Fruit fly (Drosophila melanogaster): ENCODE results near the gene Usp12-46.

The Usp12-46 gene

DNA sequence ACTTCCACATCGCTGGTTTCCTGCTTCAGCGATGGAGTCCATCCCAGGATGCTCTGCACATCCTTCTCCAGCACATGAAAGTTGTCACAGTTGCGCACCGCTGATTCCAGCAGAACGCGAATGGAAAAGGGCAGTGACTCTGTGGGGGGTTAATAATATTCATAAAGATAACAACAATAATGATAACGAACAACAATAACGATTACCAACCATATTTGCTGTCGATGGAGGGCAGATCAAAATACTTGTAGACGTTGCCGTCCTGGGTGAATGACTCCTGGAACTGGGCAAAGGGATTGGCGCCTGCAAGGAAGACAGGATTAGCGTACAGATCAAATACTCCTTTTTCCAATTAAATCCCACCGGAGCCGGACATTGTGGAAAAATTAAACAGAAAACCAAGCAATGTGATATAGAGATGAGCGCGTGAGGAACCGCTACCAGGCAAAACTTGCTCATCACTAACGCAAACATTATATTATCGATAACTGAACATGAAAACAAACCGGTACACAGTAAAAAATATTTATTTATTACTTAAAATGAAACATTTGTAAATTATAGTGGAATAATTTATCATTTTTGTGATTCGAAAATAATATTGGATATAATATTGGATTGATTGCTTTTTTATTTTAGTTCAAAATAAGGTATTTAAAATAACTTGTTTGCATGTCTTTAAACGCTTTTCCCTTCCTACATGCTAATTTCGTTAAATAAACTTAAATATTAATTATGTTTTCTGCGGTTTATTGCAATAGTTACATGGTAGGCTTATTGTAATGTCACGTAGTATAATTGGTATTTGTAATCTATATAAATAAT is 26.3 kb upstream of the Usp12-46 start, which contains the start of gene Irp-1A (continued):
- TF ChIP-seq Sox100B (GFP tag; optimal IDR thresholded peaks at IDR 0.05) (peak; percentile 81), jumu (GFP tag; optimal IDR thresholded peaks at IDR 0.05) (no peak), nau (GFP tag; optimal IDR thresholded peaks at IDR 0.05) (peak; percentile 11), HLH54F (GFP tag; optimal IDR thresholded peaks at IDR 0.05) (peak; percentile 22), Elba2 (GFP tag; optimal IDR thresholded peaks at IDR 0.05) (no peak), kah (GFP tag; optimal IDR thresholded peaks at IDR 0.05) (peak; percentile 13), zf30C (GFP tag; optimal IDR thresholded peaks at IDR 0.05) (peak; percentile 96), CG10431 (GFP tag; optimal IDR thresholded peaks at IDR 0.05) (peak; percentile 7), CG2202 (tag; optimal IDR thresholded peaks at IDR 0.05) (peak; percentile 39), Ets97D (GFP tag; optimal IDR thresholded peaks at IDR 0.05) (peak; percentile 52), esg (GFP tag; conservative IDR thresholded peaks at IDR 0.05) (peak; percentile 47; the same call in 1 of the 2 replicates), Taf1 (GFP tag; IDR thresholded peaks at IDR 0.05) (0 out of 2 replicates have a peak, but pooled peaks have one; percentile 26), cato (GFP tag; optimal IDR thresholded peaks at IDR 0.05; ENCODE audit: borderline replicate concordance) (no peak), CG1529 (GFP tag; optimal IDR thresholded peaks at IDR 0.05) (peak; percentile 9), org-1 (GFP tag; optimal IDR thresholded peaks at IDR 0.05) (no peak), CG12071 (GFP tag; optimal IDR thresholded peaks at IDR 0.05) (no peak), CG15696 (tag; optimal IDR thresholded peaks at IDR 0.05) (peak; percentile 60), vfl (GFP tag; optimal IDR thresholded peaks at IDR 0.05) (peak; percentile 23), klu (GFP tag; IDR thresholded peaks at IDR 0.05) (peak; percentile 37; the same call in 1 of the 2 replicates), CG11696 (GFP tag; IDR thresholded peaks at IDR 0.05) (peak; percentile 43; the same call in 1 of the 2 replicates), Xrp1 (GFP tag; IDR thresholded peaks at IDR 0.05) (peak; percentile 76), sima (GFP tag; optimal IDR thresholded peaks at IDR 0.05) (no peak), wor (GFP tag; IDR thresholded peaks at IDR 0.05) (peak; percentile 48), CG8388 (GFP tag; optimal IDR thresholded peaks at IDR 0.05) (peak; percentile 76), Nf-YB (GFP tag; optimal IDR thresholded peaks at IDR 0.05) (peak; percentile 65), gt (GFP tag; IDR thresholded peaks at IDR 0.05) (no peak), yki (optimal IDR thresholded peaks at IDR 0.05) (no peak), CG10979 (tag; optimal IDR thresholded peaks at IDR 0.05) (peak; percentile 80), ems (GFP tag; optimal IDR thresholded peaks at IDR 0.05) (no peak), gem (tag; optimal IDR thresholded peaks at IDR 0.05) (peak; percentile 90), Sry-β (GFP tag; optimal IDR thresholded peaks at IDR 0.05) (peak; percentile 56), CG3407 (GFP tag; optimal IDR thresholded peaks at IDR 0.05) (peak; percentile 44), CG33557 (GFP tag; optimal IDR thresholded peaks at IDR 0.05) (peak; percentile 66), CG6254 (GFP tag; optimal IDR thresholded peaks at IDR 0.05) (no peak), NC2β (GFP tag; optimal IDR thresholded peaks at IDR 0.05) (no peak), Antp (GFP tag; optimal IDR thresholded peaks at IDR 0.05) (peak; percentile 19), seq (GFP tag; IDR thresholded peaks at IDR 0.05) (no peak), ac (GFP tag; optimal IDR thresholded peaks at IDR 0.05) (no peak), Fer1 (GFP tag; optimal IDR thresholded peaks at IDR 0.05) (peak; percentile 76), fd96Cb (tag; optimal IDR thresholded peaks at IDR 0.05) (peak; percentile 69), HmgZ (tag; optimal IDR thresholded peaks at IDR 0.05) (peak; percentile 76), Trl (optimal IDR thresholded peaks at IDR 0.05) (no peak), Trl (GFP tag; optimal IDR thresholded peaks at IDR 0.05) (no peak), CG14014 (GFP tag; IDR thresholded peaks at IDR 0.05) (peak; percentile 81), CG14050 (GFP tag; IDR thresholded peaks at IDR 0.05) (peak; percentile 36; the same call in 1 of the 3 replicates), CG34422 (GFP tag; IDR thresholded peaks at IDR 0.05) (peak; percentile 86), unpg (GFP tag; optimal IDR thresholded peaks at IDR 0.05) (peak; percentile 85), MBD-R2 (GFP tag; IDR thresholded peaks at IDR 0.05) (peak; percentile 82), CG34376 (GFP tag; optimal IDR thresholded peaks at IDR 0.05) (peak; percentile 7), CG13296 (GFP tag; optimal IDR thresholded peaks at IDR 0.05) (peak; percentile 85)

Data from whole organism, embryonic.